ENCODE assay signal across 1 worm cellular context in genomic region chrX:6050849-6051248, ce11.
TF ChIP-seq lines count a peak whose summit lies in the region.

No protein-coding gene starts in this region.

TF ChIP-seq in whole organism, L1 larva, 84 proteins besides CTCF, POLR2A, EP300 and RAD21 (continued from another document):
- TF ChIP-seq sup-37 (GFP tag; optimal IDR thresholded peaks at IDR 0.05; lab: Kevin White, UChicago) (no peak), tlp-1 (tag; optimal IDR thresholded peaks at IDR 0.05; lab: Kevin White, UChicago) (no peak), swsn-7 (tag; optimal IDR thresholded peaks at IDR 0.05; lab: Kevin White, UChicago) (no peak), elt-3 (tag; optimal IDR thresholded peaks at IDR 0.05; lab: Kevin White, UChicago) (peak in 5 of 6 experiments; percentile 16 to 64 (median 62)), lir-3 (tag; optimal IDR thresholded peaks at IDR 0.05; lab: Kevin White, UChicago; ENCODE audit: poor library complexity) (no peak), lsy-2 (tag; optimal IDR thresholded peaks at IDR 0.05; lab: Kevin White, UChicago) (no peak), unc-30 (tag; optimal IDR thresholded peaks at IDR 0.05; lab: Kevin White, UChicago) (no peak), efl-3 (GFP tag; optimal IDR thresholded peaks at IDR 0.05; lab: Kevin White, UChicago) (no peak), nhr-47 (tag; optimal IDR thresholded peaks at IDR 0.05; lab: Kevin White, UChicago) (no peak), vab-15 (tag; optimal IDR thresholded peaks at IDR 0.05; lab: Kevin White, UChicago) (no peak), aha-1 (tag; optimal IDR thresholded peaks at IDR 0.05; lab: Kevin White, UChicago) (no peak), mef-2 (tag; optimal IDR thresholded peaks at IDR 0.05; lab: Kevin White, UChicago) (no peak), sox-4 (tag; optimal IDR thresholded peaks at IDR 0.05; lab: Kevin White, UChicago) (no peak), hpl-2 (GFP tag; optimal IDR thresholded peaks at IDR 0.05; lab: Kevin White, UChicago) (no peak), F16B12.6 (tag; optimal IDR thresholded peaks at IDR 0.05; lab: Kevin White, UChicago) (no peak), unc-98 (GFP tag; IDR thresholded peaks at IDR 0.05; lab: Robert Waterston, UW) (no peak), ztf-11 (tag; optimal IDR thresholded peaks at IDR 0.05; lab: Kevin White, UChicago) (no peak), nhr-77 (tag; optimal IDR thresholded peaks at IDR 0.05; lab: Kevin White, UChicago) (no peak), nhr-76 (tag; optimal IDR thresholded peaks at IDR 0.05; lab: Kevin White, UChicago) (no peak), nhr-90 (tag; optimal IDR thresholded peaks at IDR 0.05; lab: Kevin White, UChicago; ENCODE audit: poor library complexity) (no peak), tbx-2 (tag; optimal IDR thresholded peaks at IDR 0.05; lab: Kevin White, UChicago) (peak; percentile 6), fkh-8 (tag; optimal IDR thresholded peaks at IDR 0.05; lab: Kevin White, UChicago) (no peak), fos-1 (tag; optimal IDR thresholded peaks at IDR 0.05; lab: Kevin White, UChicago) (no peak), unc-62 (GFP tag; optimal IDR thresholded peaks at IDR 0.05; lab: Kevin White, UChicago) (no peak), C16A3.4 (tag; optimal IDR thresholded peaks at IDR 0.05; lab: Kevin White, UChicago) (no peak), nhr-12 (tag; optimal IDR thresholded peaks at IDR 0.05; lab: Kevin White, UChicago) (no peak), nhr-11 (tag; optimal IDR thresholded peaks at IDR 0.05; lab: Kevin White, UChicago) (no peak), C04F5.9 (tag; optimal IDR thresholded peaks at IDR 0.05; lab: Kevin White, UChicago) (no peak), ceh-63 (GFP tag; optimal IDR thresholded peaks at IDR 0.05; lab: Kevin White, UChicago) (no peak), grh-1 (GFP tag; IDR thresholded peaks at IDR 0.05; lab: Robert Waterston, UW) (peak; percentile 47), ets-5 (GFP tag; IDR thresholded peaks at IDR 0.05; lab: Robert Waterston, UW) (no peak), pqm-1 (tag; optimal IDR thresholded peaks at IDR 0.05; lab: Kevin White, UChicago) (no peak), jun-1 (tag; optimal IDR thresholded peaks at IDR 0.05; lab: Kevin White, UChicago) (no peak), alr-1 (tag; optimal IDR thresholded peaks at IDR 0.05; lab: Kevin White, UChicago; ENCODE audit: borderline replicate concordance) (no peak), mep-1 (tag; optimal IDR thresholded peaks at IDR 0.05; lab: Kevin White, UChicago) (no peak), zip-4 (GFP tag; optimal IDR thresholded peaks at IDR 0.05; lab: Kevin White, UChicago) (no peak), nhr-19 (GFP tag; conservative IDR thresholded peaks at IDR 0.05; lab: Robert Waterston, UW) (no peak), unc-130 (tag; optimal IDR thresholded peaks at IDR 0.05; lab: Kevin White, UChicago) (peak; percentile 29), rnt-1 (tag; optimal IDR thresholded peaks at IDR 0.05; lab: Kevin White, UChicago) (no peak), lin-39 (tag; optimal IDR thresholded peaks at IDR 0.05; lab: Kevin White, UChicago) (no peak), nhr-20 (tag; optimal IDR thresholded peaks at IDR 0.05; lab: Kevin White, UChicago) (peak; percentile 24), mdl-1 (tag; optimal IDR thresholded peaks at IDR 0.05; lab: Kevin White, UChicago) (no peak), lin-35 (GFP tag; optimal IDR thresholded peaks at IDR 0.05; lab: Kevin White, UChicago) (no peak), isw-1 (GFP tag; IDR thresholded peaks at IDR 0.05; lab: Robert Waterston, UW) (no peak), nhr-84 (tag; optimal IDR thresholded peaks at IDR 0.05; lab: Kevin White, UChicago) (no peak), ceh-82 (tag; optimal IDR thresholded peaks at IDR 0.05; lab: Kevin White, UChicago) (no peak), nhr-28 (tag; optimal IDR thresholded peaks at IDR 0.05; lab: Kevin White, UChicago) (no peak), nhr-237 (tag; optimal IDR thresholded peaks at IDR 0.05; lab: Kevin White, UChicago) (no peak), ceh-88 (GFP tag; IDR thresholded peaks at IDR 0.05; lab: Robert Waterston, UW) (no peak), snpc-4 (tag; optimal IDR thresholded peaks at IDR 0.05; lab: Kevin White, UChicago) (no peak), dsc-1 (tag; optimal IDR thresholded peaks at IDR 0.05; lab: Kevin White, UChicago) (no peak), nhr-85 (tag; lab: Kevin White, UChicago) (peak; percentile 56), fkh-10 (GFP tag; optimal IDR thresholded peaks at IDR 0.05; lab: Kevin White, UChicago) (no peak), egl-27 (tag; optimal IDR thresholded peaks at IDR 0.05; lab: Kevin White, UChicago) (no peak), irx-1 (tag; optimal IDR thresholded peaks at IDR 0.05; lab: Kevin White, UChicago) (no peak), lin-13 (GFP tag; optimal IDR thresholded peaks at IDR 0.05; lab: Kevin White, UChicago) (no peak), Y116A8C.19 (tag; optimal IDR thresholded peaks at IDR 0.05; lab: Kevin White, UChicago; ENCODE audit: borderline replicate concordance) (no peak), fkh-4 (tag; optimal IDR thresholded peaks at IDR 0.05; lab: Kevin White, UChicago; ENCODE audit: borderline replicate concordance) (no peak), efl-1 (optimal IDR thresholded peaks at IDR 0.05; lab: Kevin White, UChicago) (no peak), efl-1 (GFP tag; optimal IDR thresholded peaks at IDR 0.05 in 1 of 2; lab: Kevin White, UChicago) (no peak), ceh-8 (GFP tag; optimal IDR thresholded peaks at IDR 0.05; lab: Kevin White, UChicago) (no peak), dpl-1 (GFP tag; optimal IDR thresholded peaks at IDR 0.05; lab: Kevin White, UChicago) (no peak), ama-1 (optimal IDR thresholded peaks at IDR 0.05; lab: Kevin White, UChicago) (no peak), pax-3 (tag; optimal IDR thresholded peaks at IDR 0.05; lab: Kevin White, UChicago) (no peak)
TF ChIP-seq in whole organism, L1 larva: peak in this region for 10.
